Worm (Caenorhabditis elegans): ENCODE data around the gene C54F6.15.

C54F6.15 gene

DNA sequence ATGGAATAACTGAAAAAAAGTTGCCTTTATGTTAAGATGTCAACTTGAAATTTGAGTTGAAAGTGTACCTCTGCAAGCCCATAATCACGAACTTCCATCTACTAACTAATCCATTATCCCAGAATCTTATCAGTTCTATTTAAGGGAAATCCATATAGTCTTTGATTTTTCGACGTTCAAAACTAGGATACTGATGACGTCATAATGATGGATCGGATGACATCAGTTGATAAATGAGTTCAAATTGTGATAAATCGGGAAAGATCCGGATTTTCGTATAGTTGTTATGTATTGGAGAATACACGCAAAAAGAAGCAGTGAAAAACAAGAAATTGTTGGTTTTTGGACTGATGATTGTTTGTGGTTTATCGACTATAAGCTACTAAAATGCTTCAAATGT, 21.5 kb upstream of the C54F6.15 start:
- TF ChIP-seq F57A8.1 (GFP tag; optimal IDR thresholded peaks at IDR 0.05) (no peak), nhr-179 (tag; optimal IDR thresholded peaks at IDR 0.05) (no peak), ztf-25 (GFP tag; IDR thresholded peaks at IDR 0.05) (no peak), Y53F4B.3 (GFP tag; IDR thresholded peaks at IDR 0.05) (no peak), B0019.2 (GFP tag; conservative IDR thresholded peaks at IDR 0.05) (no peak), tlf-1 (GFP tag; optimal IDR thresholded peaks at IDR 0.05) (no peak), zim-3 (tag; optimal IDR thresholded peaks at IDR 0.05) (no peak), snpc-4 (GFP tag; optimal IDR thresholded peaks at IDR 0.05) (no peak), snpc-4 (tag; optimal IDR thresholded peaks at IDR 0.05) (no peak), hrde-1 (tag; optimal IDR thresholded peaks at IDR 0.05; ENCODE audit: borderline replicate concordance) (no peak), F49E8.2 (tag; optimal IDR thresholded peaks at IDR 0.05; ENCODE audit: insufficient read depth) (no peak), nfya-1 (tag; optimal IDR thresholded peaks at IDR 0.05; ENCODE audit: borderline replicate concordance, insufficient read depth) (no peak), ama-1 (optimal IDR thresholded peaks at IDR 0.05) (no peak), ama-1 (GFP tag; optimal IDR thresholded peaks at IDR 0.05) (no peak), F57C9.4 (tag; optimal IDR thresholded peaks at IDR 0.05) (no peak), nfya-2 (GFP tag; IDR thresholded peaks at IDR 0.05) (no peak), F10E7.11 (tag; optimal IDR thresholded peaks at IDR 0.05) (no peak), K12H6.12 (tag; optimal IDR thresholded peaks at IDR 0.05) (no peak), madf-10 (tag; optimal IDR thresholded peaks at IDR 0.05) (no peak), Y53G8AR.9 (GFP tag; conservative IDR thresholded peaks at IDR 0.05) (no peak)

DNA sequence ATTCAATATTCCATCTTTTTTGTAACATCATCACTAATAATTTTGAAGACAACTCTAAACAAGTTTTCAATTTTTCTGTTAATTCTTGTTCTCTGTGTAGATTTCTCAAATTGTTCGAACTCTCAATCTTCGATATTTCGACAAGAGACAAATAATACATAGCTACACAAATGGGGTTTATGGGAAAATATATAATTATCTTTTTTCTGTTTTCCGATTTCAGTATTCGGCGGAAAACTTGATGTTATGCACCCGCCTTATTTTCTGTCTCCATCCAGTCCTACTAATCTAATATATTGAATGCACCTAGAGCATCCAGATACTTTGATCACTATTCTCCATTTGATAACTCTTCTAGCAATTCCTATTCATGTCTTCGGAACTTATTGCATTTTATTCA, 16.8 kb upstream of the C54F6.15 start, which contains the start of gene srh-268:
TSS of gene srh-268 (plus strand) at position 301 of the 400 bp plus-strand sequence.
- TF ChIP-seq nfya-2 (GFP tag; IDR thresholded peaks at IDR 0.05) (no peak), lin-40 (tag; optimal IDR thresholded peaks at IDR 0.05) (no peak), T07F8.4 (tag; optimal IDR thresholded peaks at IDR 0.05) (no peak), ceh-40 (GFP tag; IDR thresholded peaks at IDR 0.05) (no peak), nhr-80 (tag; optimal IDR thresholded peaks at IDR 0.05) (no peak), somi-1 (GFP tag; optimal IDR thresholded peaks at IDR 0.05) (no peak), gei-17 (GFP tag; optimal IDR thresholded peaks at IDR 0.05) (no peak), madf-10 (tag; optimal IDR thresholded peaks at IDR 0.05) (no peak), F10E7.11 (tag; optimal IDR thresholded peaks at IDR 0.05) (no peak), nhr-90 (tag; optimal IDR thresholded peaks at IDR 0.05) (no peak), efl-1 (GFP tag; optimal IDR thresholded peaks at IDR 0.05) (no peak), attf-5 (GFP tag; optimal IDR thresholded peaks at IDR 0.05) (no peak)

DNA sequence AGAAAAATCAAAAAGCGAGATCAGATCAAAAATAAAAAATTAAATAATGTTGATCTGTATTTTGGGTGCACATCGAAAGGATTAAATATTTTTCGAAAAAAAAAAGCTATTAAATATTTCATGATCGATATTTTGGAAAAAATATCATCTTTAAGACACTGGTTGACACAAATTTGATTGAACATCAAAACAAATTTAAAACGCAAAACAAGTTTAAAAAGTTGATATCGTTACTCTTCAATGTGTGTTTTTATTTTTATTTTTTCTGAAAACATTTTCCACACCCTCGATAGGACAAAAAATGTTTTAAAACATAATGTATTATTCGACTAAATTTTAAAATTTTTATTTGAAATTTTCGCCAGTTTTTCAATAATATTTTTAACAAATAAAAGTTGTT, 15.8 kb upstream of the C54F6.15 start, which contains the start of gene C54F6.12:
TSS of gene C54F6.12 (minus strand) at position 101 of the 400 bp plus-strand sequence.
- no peak for TF ChIP-seq let-526 (GFP tag; IDR thresholded peaks at IDR 0.05)
- TF ChIP-seq unc-130 (GFP tag; optimal IDR thresholded peaks at IDR 0.05) = no peak
- TF ChIP-seq ztf-6 (GFP tag; IDR thresholded peaks at IDR 0.05) = no peak
- no peak for TF ChIP-seq ztf-22 (GFP tag; optimal IDR thresholded peaks at IDR 0.05)
- TF ChIP-seq bed-1 (GFP tag; IDR thresholded peaks at IDR 0.05) = no peak
- no peak for TF ChIP-seq Y56A3A.18 (GFP tag; IDR thresholded peaks at IDR 0.05)
- TF ChIP-seq madf-3 (GFP tag; IDR thresholded peaks at IDR 0.05) = no peak
- no peak for TF ChIP-seq lin-40 (tag; optimal IDR thresholded peaks at IDR 0.05)
- TF ChIP-seq nhr-179 (tag; optimal IDR thresholded peaks at IDR 0.05) = no peak
- no peak for TF ChIP-seq sea-2 (GFP tag; IDR thresholded peaks at IDR 0.05)
- TF ChIP-seq somi-1 (GFP tag; optimal IDR thresholded peaks at IDR 0.05) = no peak
- no peak for TF ChIP-seq tbp1 (GFP tag; optimal IDR thresholded peaks at IDR 0.05)
- TF ChIP-seq cebp-1 (GFP tag; IDR thresholded peaks at IDR 0.05) = no peak
- no peak for TF ChIP-seq cebp-1 (tag; optimal IDR thresholded peaks at IDR 0.05)
- TF ChIP-seq gei-17 (GFP tag; optimal IDR thresholded peaks at IDR 0.05) = no peak
- TF ChIP-seq ztf-25 (GFP tag; IDR thresholded peaks at IDR 0.05) = no peak
